Worm (Caenorhabditis elegans) whole organism, L2 larva: ENCODE results near the gene F46G10.4.
A peak's percentile ranks its signal among the peaks of the same experiment; 100 is the strongest.

Experiments used
- C34F6.9 ChIP-seq: fragments of 150-350 bp; optimal IDR thresholded peaks from 2 replicates; lab custom pipeline; 2014; ENCODE audit warnings: missing biosample characterization, missing genetic modification characterization
- F13H6.1 ChIP-seq: sonication (generic microtip); optimal IDR thresholded peaks from 2 replicates; lab custom pipeline; 2016; ENCODE audit warnings: missing genetic modification characterization, missing compliant biosample characterization
- R02D3.7 ChIP-seq: fragments of 150-350 bp; optimal IDR thresholded peaks from 2 replicates; lab custom pipeline; 2014; ENCODE audit warnings: missing biosample characterization, missing genetic modification characterization
- Y55F3AM.14 ChIP-seq: fragments of 200-800 bp; sonication (Bioruptor generic); optimal IDR thresholded peaks from 2 replicates; lab custom pipeline; 2018; ENCODE audit warnings: mild to moderate bottlenecking, missing genetic modification characterization, missing compliant biosample characterization
- ZK546.5 ChIP-seq: sonication (generic microtip); optimal IDR thresholded peaks from 2 replicates; lab custom pipeline; 2017; ENCODE audit warnings: missing biosample characterization, missing genetic modification characterization
- alr-1 ChIP-seq: fragments of 150-350 bp; optimal IDR thresholded peaks from 2 replicates; lab custom pipeline; 2014; ENCODE audit warnings: missing biosample characterization, missing genetic modification characterization
- aly-2 ChIP-seq: fragments of 150-350 bp; optimal IDR thresholded peaks from 2 replicates; lab custom pipeline; 2014; ENCODE audit warnings: missing biosample characterization, missing genetic modification characterization
- ama-1 ChIP-seq: fragments of 150-350 bp; optimal IDR thresholded peaks from 2 replicates; lab custom pipeline; 2018; ENCODE audit warnings: inconsistent platforms
- blmp-1 ChIP-seq: sonication (generic microtip); optimal IDR thresholded peaks from 2 replicates; lab custom pipeline; 2017; ENCODE audit warnings: missing genetic modification characterization, mild to moderate bottlenecking, missing compliant biosample characterization, antibody characterized with exemption, moderate library complexity; ENCODE audit not compliant: insufficient read depth
- ceh-16 ChIP-seq: fragments of 150-350 bp; optimal IDR thresholded peaks from 2 replicates; lab custom pipeline; 2014; ENCODE audit warnings: missing biosample characterization, missing genetic modification characterization
- ceh-82 ChIP-seq: fragments of 150-350 bp; optimal IDR thresholded peaks from 2 replicates; lab custom pipeline; 2014; ENCODE audit warnings: missing biosample characterization, missing genetic modification characterization
- crh-2 ChIP-seq: sonication (generic microtip); optimal IDR thresholded peaks from 2 replicates; lab custom pipeline; 2017; ENCODE audit warnings: missing biosample characterization, missing genetic modification characterization
- dmd-4 ChIP-seq: sonication (generic microtip); optimal IDR thresholded peaks from 2 replicates; lab custom pipeline; 2017; ENCODE audit warnings: missing biosample characterization, missing genetic modification characterization
- egl-27 ChIP-seq: sonication (generic microtip); optimal IDR thresholded peaks from 3 replicates; lab custom pipeline; 2017; ENCODE audit warnings: missing biosample characterization, missing genetic modification reagents, missing genetic modification characterization
- elt-1 ChIP-seq: fragments of 150-350 bp; optimal IDR thresholded peaks from 2 replicates; lab custom pipeline; 2014; ENCODE audit warnings: missing biosample characterization, missing genetic modification characterization
- elt-3 ChIP-seq: sonication (generic microtip); optimal IDR thresholded peaks from 2 replicates; lab custom pipeline; 2017; ENCODE audit warnings: missing biosample characterization, missing genetic modification characterization
- fos-1 ChIP-seq: fragments of 150-350 bp; optimal IDR thresholded peaks from 2 replicates; lab custom pipeline; 2014; ENCODE audit warnings: missing biosample characterization, missing genetic modification characterization
- gmeb-1 ChIP-seq: fragments of 150-350 bp; optimal IDR thresholded peaks from 2 replicates; lab custom pipeline; 2014; ENCODE audit warnings: missing biosample characterization, missing genetic modification characterization
- lin-11 ChIP-seq: fragments of 150-350 bp; sonication (generic microtip); optimal IDR thresholded peaks from 2 replicates; lab custom pipeline; 2014; ENCODE audit warnings: missing biosample characterization, missing genetic modification characterization, inconsistent platforms, mixed read lengths
- lin-13 ChIP-seq: fragments of 150-350 bp; optimal IDR thresholded peaks from 2 replicates; lab custom pipeline; 2014; ENCODE audit warnings: missing biosample characterization, missing genetic modification reagents, missing genetic modification characterization
- lin-39 ChIP-seq: fragments of 150-350 bp; optimal IDR thresholded peaks from 2 replicates; lab custom pipeline; 2014; ENCODE audit warnings: missing biosample characterization, missing genetic modification reagents, missing genetic modification characterization
- lsy-2 ChIP-seq, 2 experiments: fragments of 150-350 bp in 1 of 2; sonication (generic microtip) in 1 of 2; optimal IDR thresholded peaks; 2 replicates each; lab custom pipeline; 2014 to 2017; ENCODE audit warnings: missing biosample characterization in 2 of 2, missing genetic modification characterization in 2 of 2
- mab-5 ChIP-seq: fragments of 150-350 bp; optimal IDR thresholded peaks from 2 replicates; lab custom pipeline; 2014; ENCODE audit warnings: missing biosample characterization, missing genetic modification characterization
- mbf-1 ChIP-seq: sonication (generic microtip); optimal IDR thresholded peaks from 2 replicates; lab custom pipeline; 2017; ENCODE audit warnings: missing biosample characterization, missing genetic modification characterization
- mdl-1 ChIP-seq, 2 experiments: fragments of 150-350 bp in 1 of 2; sonication (generic microtip) in 1 of 2; optimal IDR thresholded peaks; 2 replicates each; lab custom pipeline; 2017; ENCODE audit warnings: missing biosample characterization in 2 of 2, missing genetic modification characterization in 2 of 2
- nhr-10 ChIP-seq: sonication (generic microtip); optimal IDR thresholded peaks from 2 replicates; lab custom pipeline; 2017; ENCODE audit warnings: missing biosample characterization, missing genetic modification characterization
- nhr-11 ChIP-seq: fragments of 150-350 bp; optimal IDR thresholded peaks from 2 replicates; lab custom pipeline; 2014; ENCODE audit warnings: missing biosample characterization, missing genetic modification characterization
- nhr-12 ChIP-seq: fragments of 150-350 bp; optimal IDR thresholded peaks from 2 replicates; lab custom pipeline; 2014; ENCODE audit warnings: missing biosample characterization, missing genetic modification characterization
- nhr-129 ChIP-seq: fragments of 150-350 bp; optimal IDR thresholded peaks from 2 replicates; lab custom pipeline; 2014; ENCODE audit warnings: missing biosample characterization, missing genetic modification characterization
- nhr-21 ChIP-seq: fragments of 150-350 bp; optimal IDR thresholded peaks from 2 replicates; lab custom pipeline; 2014; ENCODE audit warnings: missing biosample characterization, missing genetic modification characterization
- nhr-23 ChIP-seq: fragments of 150-350 bp; optimal IDR thresholded peaks from 2 replicates; lab custom pipeline; 2014; ENCODE audit warnings: missing biosample characterization, missing genetic modification reagents, missing genetic modification characterization
- nhr-237 ChIP-seq: fragments of 150-350 bp; optimal IDR thresholded peaks from 2 replicates; lab custom pipeline; 2014; ENCODE audit warnings: missing biosample characterization, missing genetic modification characterization
- nhr-25 ChIP-seq: fragments of 150-350 bp; sonication (generic microtip); optimal IDR thresholded peaks from 3 replicates; lab custom pipeline; 2014; ENCODE audit warnings: missing biosample characterization, missing genetic modification characterization
- nhr-6 ChIP-seq: fragments of 150-350 bp; optimal IDR thresholded peaks from 2 replicates; lab custom pipeline; 2014; ENCODE audit warnings: missing biosample characterization, missing genetic modification characterization
- nhr-77 ChIP-seq: fragments of 150-350 bp; optimal IDR thresholded peaks from 2 replicates; lab custom pipeline; 2014; ENCODE audit warnings: missing biosample characterization, missing genetic modification characterization
- peb-1 ChIP-seq: fragments of 150-350 bp; optimal IDR thresholded peaks from 2 replicates; lab custom pipeline; 2014; ENCODE audit warnings: missing biosample characterization, missing genetic modification characterization
- sem-4 ChIP-seq: fragments of 150-350 bp; optimal IDR thresholded peaks from 2 replicates; lab custom pipeline; 2014; ENCODE audit warnings: missing biosample characterization, missing genetic modification reagents, missing genetic modification characterization
- skn-1 ChIP-seq: sonication (generic microtip); optimal IDR thresholded peaks from 2 replicates; lab custom pipeline; 2017; ENCODE audit warnings: missing biosample characterization, missing genetic modification characterization
- sma-3 ChIP-seq: sonication (generic microtip); optimal IDR thresholded peaks from 2 replicates; lab custom pipeline; 2016; ENCODE audit warnings: missing genetic modification reagents, missing genetic modification characterization, missing compliant biosample characterization
- sma-9 ChIP-seq, 2 experiments: fragments of 150-350 bp in 1 of 2; sonication (generic microtip) in 1 of 2; optimal IDR thresholded peaks; 2 replicates each; lab custom pipeline; 2014 to 2016; ENCODE audit warnings: missing genetic modification characterization in 2 of 2, mild to moderate bottlenecking in 1 of 2, missing biosample characterization in 1 of 2, missing compliant biosample characterization in 1 of 2, missing genetic modification reagents in 1 of 2, moderate library complexity in 1 of 2
- snpc-4 ChIP-seq: fragments of 150-350 bp; optimal IDR thresholded peaks from 2 replicates; lab custom pipeline; 2014; ENCODE audit warnings: missing biosample characterization, missing genetic modification characterization
- unc-39 ChIP-seq: fragments of 150-350 bp; optimal IDR thresholded peaks from 2 replicates; lab custom pipeline; 2014; ENCODE audit warnings: missing biosample characterization, missing genetic modification characterization
- unc-55 ChIP-seq: fragments of 150-350 bp; sonication (generic microtip); optimal IDR thresholded peaks from 3 replicates; lab custom pipeline; 2014; ENCODE audit warnings: missing biosample characterization, missing genetic modification reagents, missing genetic modification characterization
- unc-62 ChIP-seq: fragments of 150-350 bp; optimal IDR thresholded peaks from 2 replicates; lab custom pipeline; 2014; ENCODE audit warnings: missing biosample characterization, missing genetic modification reagents, missing genetic modification characterization
- zag-1 ChIP-seq: fragments of 150-350 bp; optimal IDR thresholded peaks from 2 replicates; lab custom pipeline; 2014; ENCODE audit warnings: missing biosample characterization, missing genetic modification characterization
- ztf-1 ChIP-seq: fragments of 200-800 bp; sonication (Bioruptor generic); conservative IDR thresholded peaks from 2 replicates; pipeline ENCODE4 v1.3.6; 2022; ENCODE audit warnings: missing genetic modification characterization, missing compliant biosample characterization
- ztf-11 ChIP-seq: sonication (generic microtip); optimal IDR thresholded peaks from 2 replicates; lab custom pipeline; 2017; ENCODE audit warnings: missing biosample characterization, missing genetic modification characterization
- ztf-4 ChIP-seq: fragments of 150-350 bp; optimal IDR thresholded peaks from 2 replicates; lab custom pipeline; 2014; ENCODE audit warnings: missing biosample characterization, missing genetic modification characterization

F46G10.4 gene

DNA sequence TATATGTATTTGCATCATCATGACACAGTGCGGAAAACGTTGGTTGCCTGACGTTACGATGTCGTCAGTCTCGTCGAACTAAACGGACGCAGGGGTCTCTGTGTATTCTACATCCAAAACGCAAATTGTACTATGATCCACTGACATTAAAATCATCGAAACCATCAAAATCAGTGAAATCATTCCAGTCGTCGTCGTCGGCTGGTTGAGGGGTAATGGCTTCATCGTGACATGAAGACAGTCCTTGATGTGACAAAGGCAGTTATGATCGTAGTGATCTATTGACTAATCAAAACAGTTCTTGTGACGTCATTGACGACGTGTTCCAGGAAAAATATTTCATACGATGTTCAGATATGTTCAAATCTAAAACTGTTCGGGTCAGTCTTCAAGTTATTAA, 23.8 kb downstream of the F46G10.4 start (continued):
- TF ChIP-seq lin-11 (tag; lab: Kevin White, UChicago) (no peak), elt-1 (tag; lab: Kevin White, UChicago) (no peak), elt-3 (tag; lab: Kevin White, UChicago) (no peak), nhr-11 (tag; lab: Kevin White, UChicago) (no peak)

DNA sequence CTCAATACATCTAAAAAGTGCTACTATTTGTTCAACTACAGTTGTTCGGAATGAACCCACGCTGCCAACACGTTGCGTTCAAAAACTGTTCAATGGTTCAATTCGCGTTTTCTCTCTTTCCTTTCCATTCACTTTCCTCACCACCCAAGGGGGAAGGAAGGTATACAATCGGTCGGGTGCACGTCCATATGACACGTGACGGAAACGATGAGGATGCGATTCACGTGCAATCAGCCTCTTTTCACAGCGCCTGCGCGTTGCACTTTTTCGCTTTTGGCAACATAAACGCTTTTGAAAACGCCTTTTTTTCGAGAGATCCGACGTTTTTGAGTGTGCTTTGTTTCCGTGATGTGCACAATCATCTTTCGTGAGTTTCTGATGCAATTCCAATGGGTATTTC, 24.7 kb downstream of the F46G10.4 start:
- TF ChIP-seq mab-5 (tag; lab: Kevin White, UChicago) (no peak), sma-9 (GFP tag; optimal IDR thresholded peaks at IDR 0.05; lab: Kevin White, UChicago) (peak; percentile 99), sma-9 (tag; optimal IDR thresholded peaks at IDR 0.05; lab: Kevin White, UChicago) (peak; percentile 66), nhr-129 (tag; lab: Kevin White, UChicago) (peak; percentile 98), zag-1 (no peak), nhr-10 (tag; lab: Kevin White, UChicago) (no peak), unc-62 (GFP tag; lab: Kevin White, UChicago) (no peak), ztf-1 (GFP tag; lab: Robert Waterston, UW) (no peak), nhr-12 (tag; lab: Kevin White, UChicago) (no peak), peb-1 (tag; lab: Kevin White, UChicago) (no peak), nhr-6 (tag; lab: Kevin White, UChicago) (peak; percentile 68), nhr-23 (tag; lab: Kevin White, UChicago) (no peak), sma-3 (GFP tag; lab: Kevin White, UChicago) (peak; percentile 89), blmp-1 (tag; lab: Kevin White, UChicago) (peak; percentile 98), elt-1 (tag; lab: Kevin White, UChicago) (no peak), ZK546.5 (tag; lab: Kevin White, UChicago) (no peak), R02D3.7 (tag; lab: Kevin White, UChicago) (no peak), C34F6.9 (tag; lab: Kevin White, UChicago) (peak; percentile 79), dmd-4 (tag; lab: Kevin White, UChicago) (no peak), aly-2 (tag; lab: Kevin White, UChicago) (no peak), lin-39 (no peak), crh-2 (tag; lab: Kevin White, UChicago) (peak; percentile 93), mbf-1 (tag; lab: Kevin White, UChicago) (no peak), lin-11 (tag; lab: Kevin White, UChicago) (no peak), elt-3 (tag; lab: Kevin White, UChicago) (no peak), unc-39 (no peak), lin-13 (GFP tag; lab: Kevin White, UChicago) (peak; percentile 25), nhr-25 (tag; lab: Kevin White, UChicago) (peak; percentile 96), sem-4 (tag; lab: Kevin White, UChicago) (peak; percentile 51), nhr-21 (tag; lab: Kevin White, UChicago) (peak; percentile 97), nhr-237 (no peak), ztf-4 (tag; lab: Kevin White, UChicago) (no peak), ztf-11 (no peak), Y55F3AM.14 (peak; percentile 79), fos-1 (tag; lab: Kevin White, UChicago) (peak; percentile 76), nhr-77 (tag; lab: Kevin White, UChicago) (no peak), skn-1 (tag; lab: Kevin White, UChicago) (peak; percentile 32), nhr-11 (tag; lab: Kevin White, UChicago) (no peak), ama-1 (lab: Kevin White, UChicago) (no peak), mdl-1 (tag; optimal IDR thresholded peaks at IDR 0.05; lab: Kevin White, UChicago) (peak; percentile 77 to 96), lsy-2 (tag; optimal IDR thresholded peaks at IDR 0.05; lab: Kevin White, UChicago) (peak in 1 of 2 experiments; percentile 76), snpc-4 (tag; lab: Kevin White, UChicago) (no peak), gmeb-1 (peak; percentile 72), F13H6.1 (peak; percentile 95), ceh-16 (tag; lab: Kevin White, UChicago) (no peak), alr-1 (tag; lab: Kevin White, UChicago) (no peak), ceh-82 (tag; lab: Kevin White, UChicago) (no peak), unc-55 (no peak), egl-27 (tag; lab: Kevin White, UChicago) (peak; percentile 96)
- TF ChIP-seq, all 48 proteins: peak for 19
